Fruit fly (Drosophila melanogaster) whole organism, embryonic: Measurements from ENCODE around the gene CG5793.

Source experiments
- Bgb ChIP-seq: fragments of 200-800 bp; sonication (Bioruptor generic); IDR thresholded peaks from 2 replicates; pipeline ENCODE4 v1.3.6; 2022; ENCODE audit warnings: missing biosample characterization, missing genetic modification characterization; ENCODE audit not compliant: partially characterized antibody
- C15 ChIP-seq: fragments of 200-800 bp; sonication (Bioruptor generic); IDR thresholded peaks from 3 replicates; pipeline ENCODE4 v1.3.6; 2022; ENCODE audit warnings: missing biosample characterization, missing genetic modification characterization
- CG10267 ChIP-seq: fragments of 200-800 bp; sonication (Bioruptor generic); optimal IDR thresholded peaks from 2 replicates; lab custom pipeline; 2018; ENCODE audit warnings: missing biosample characterization, mild to moderate bottlenecking, missing genetic modification characterization, moderate library complexity
- CG1233 ChIP-seq: fragments of 200-800 bp; sonication (Bioruptor generic); optimal IDR thresholded peaks from 4 replicates; lab custom pipeline; 2018; ENCODE audit warnings: missing biosample characterization, mild to moderate bottlenecking, missing genetic modification characterization
- CG13287 ChIP-seq: fragments of 200-800 bp; sonication (Bioruptor generic); IDR thresholded peaks from 2 replicates; pipeline ENCODE4 v1.3.6; 2022; ENCODE audit warnings: missing biosample characterization, missing genetic modification characterization; ENCODE audit not compliant: partially characterized antibody
- CG14710 ChIP-seq: fragments of 200-800 bp; sonication (Bioruptor generic); optimal IDR thresholded peaks from 3 replicates; lab custom pipeline; 2019; ENCODE audit warnings: missing biosample characterization, mild to moderate bottlenecking, missing genetic modification characterization, moderate library complexity
- CG17186 ChIP-seq: fragments of 200-800 bp; sonication (Bioruptor generic); optimal IDR thresholded peaks from 3 replicates; lab custom pipeline; 2017; ENCODE audit warnings: missing biosample characterization, missing genetic modification reagents, missing genetic modification characterization
- CG17829 ChIP-seq: fragments of 200-800 bp; optimal IDR thresholded peaks from 2 replicates; lab custom pipeline; 2019; ENCODE audit warnings: missing biosample characterization, mild to moderate bottlenecking, missing genetic modification characterization, moderate library complexity
- CG1792 ChIP-seq: fragments of 200-800 bp; sonication (Bioruptor generic); optimal IDR thresholded peaks from 2 replicates; lab custom pipeline; 2016; ENCODE audit warnings: missing biosample characterization, missing genetic modification characterization
- CG2712 ChIP-seq: fragments of 200-800 bp; optimal IDR thresholded peaks from 3 replicates; lab custom pipeline; 2019; ENCODE audit warnings: missing biosample characterization, mild to moderate bottlenecking, missing genetic modification characterization, moderate library complexity
- CG31224 ChIP-seq: fragments of 200-800 bp; sonication (Bioruptor generic); IDR thresholded peaks from 2 replicates; pipeline ENCODE4 v1.3.6; 2022; ENCODE audit warnings: missing biosample characterization, missing genetic modification characterization
- CG3847 ChIP-seq: fragments of 200-800 bp; sonication (Bioruptor generic); IDR thresholded peaks from 2 replicates; pipeline ENCODE4 v1.3.6; 2022; ENCODE audit warnings: missing biosample characterization, missing genetic modification characterization
- CG4424 ChIP-seq: fragments of 200-800 bp; sonication (Bioruptor generic); optimal IDR thresholded peaks from 3 replicates; lab custom pipeline; 2016; ENCODE audit warnings: missing biosample characterization, missing genetic modification characterization
- CG5245 ChIP-seq: fragments of 200-800 bp; sonication (Bioruptor generic); optimal IDR thresholded peaks from 3 replicates; lab custom pipeline; 2016; ENCODE audit warnings: missing biosample characterization, missing genetic modification characterization
- CG7271 ChIP-seq: fragments of 200-800 bp; sonication (Bioruptor generic); optimal IDR thresholded peaks from 2 replicates; lab custom pipeline; 2018; ENCODE audit warnings: missing biosample characterization, mild to moderate bottlenecking, missing genetic modification characterization, moderate library complexity
- CG7357 ChIP-seq: fragments of 200-800 bp; sonication (Bioruptor generic); IDR thresholded peaks from 3 replicates; pipeline ENCODE4 v1.3.6; 2022; ENCODE audit warnings: missing biosample characterization, missing genetic modification characterization
- CG8089 ChIP-seq: fragments of 200-800 bp; sonication (Bioruptor generic); optimal IDR thresholded peaks from 3 replicates; lab custom pipeline; 2016; ENCODE audit warnings: missing biosample characterization, missing genetic modification characterization
- CG8478 ChIP-seq: fragments of >200 bp; optimal IDR thresholded peaks from 2 replicates; lab custom pipeline; 2018
- CG8944 ChIP-seq: fragments of 200-800 bp; sonication (Bioruptor generic); optimal IDR thresholded peaks from 3 replicates; lab custom pipeline; 2016; ENCODE audit warnings: missing biosample characterization, missing genetic modification characterization
- CG9797 ChIP-seq: fragments of 200-800 bp; sonication (Bioruptor generic); optimal IDR thresholded peaks from 3 replicates; lab custom pipeline; 2018; ENCODE audit warnings: missing biosample characterization, mild to moderate bottlenecking, missing genetic modification characterization
- CHES-1-like ChIP-seq: fragments of 200-800 bp; sonication (Bioruptor generic); optimal IDR thresholded peaks from 2 replicates; lab custom pipeline; 2016; ENCODE audit warnings: missing biosample characterization, missing genetic modification characterization
- CTCF ChIP-seq: fragments of 200-800 bp; sonication (Bioruptor generic); optimal IDR thresholded peaks from 2 replicates; lab custom pipeline; 2017; ENCODE audit warnings: missing biosample characterization, mild to moderate bottlenecking, missing genetic modification characterization, moderate library complexity
- Deaf1 ChIP-seq: fragments of 200-800 bp; optimal IDR thresholded peaks from 3 replicates; lab custom pipeline; 2019; ENCODE audit warnings: missing biosample characterization, mild to moderate bottlenecking, missing genetic modification characterization, moderate library complexity
- Elba2 ChIP-seq: fragments of 200-800 bp; sonication (Bioruptor generic); optimal IDR thresholded peaks from 3 replicates; lab custom pipeline; 2016; ENCODE audit warnings: missing biosample characterization, missing genetic modification characterization
- H2.0 ChIP-seq: fragments of 200-800 bp; sonication (Bioruptor generic); IDR thresholded peaks from 2 replicates; pipeline ENCODE4 v1.3.6; 2022; ENCODE audit warnings: missing biosample characterization, missing genetic modification characterization
- Kr ChIP-seq: fragments of 200-800 bp; sonication (Bioruptor generic); optimal IDR thresholded peaks from 2 replicates; lab custom pipeline; 2017; ENCODE audit warnings: missing biosample characterization, mild to moderate bottlenecking, missing genetic modification characterization
- Lim3 ChIP-seq: fragments of 200-800 bp; sonication (Bioruptor generic); IDR thresholded peaks from 2 replicates; pipeline ENCODE4 v1.3.6; 2022; ENCODE audit warnings: missing biosample characterization, missing genetic modification characterization
- MBD-R2 ChIP-seq: fragments of 200-800 bp; sonication (Bioruptor generic); IDR thresholded peaks from 2 replicates; pipeline ENCODE4 v1.3.6; 2022; ENCODE audit warnings: missing biosample characterization, missing genetic modification characterization
- Myb ChIP-seq: fragments of 200-800 bp; sonication (Bioruptor generic); optimal IDR thresholded peaks from 2 replicates; lab custom pipeline; 2016; ENCODE audit warnings: missing biosample characterization, missing genetic modification characterization
- NC2β ChIP-seq: fragments of 200-800 bp; sonication (Bioruptor generic); optimal IDR thresholded peaks from 2 replicates; lab custom pipeline; 2016; ENCODE audit warnings: missing biosample characterization, missing genetic modification characterization
- Sry-δ ChIP-seq: fragments of 200-800 bp; sonication (Bioruptor generic); optimal IDR thresholded peaks from 2 replicates; lab custom pipeline; 2016; ENCODE audit warnings: missing biosample characterization, missing genetic modification characterization
- YL-1 ChIP-seq: fragments of 200-800 bp; sonication (Bioruptor generic); optimal IDR thresholded peaks from 3 replicates; lab custom pipeline; 2017; ENCODE audit warnings: missing biosample characterization, mild to moderate bottlenecking, missing genetic modification characterization
- ap ChIP-seq: fragments of 200-800 bp; sonication (Bioruptor generic); IDR thresholded peaks from 2 replicates; pipeline ENCODE4 v1.3.6; 2022; ENCODE audit warnings: missing biosample characterization, missing genetic modification characterization
- az2 ChIP-seq: fragments of 200-800 bp; sonication (Bioruptor generic); optimal IDR thresholded peaks from 3 replicates; lab custom pipeline; 2016; ENCODE audit warnings: missing biosample characterization, missing genetic modification characterization
- bigmax ChIP-seq: fragments of 200-800 bp; sonication (Bioruptor generic); optimal IDR thresholded peaks from 2 replicates; lab custom pipeline; 2018; ENCODE audit warnings: missing biosample characterization, mild to moderate bottlenecking, missing genetic modification characterization
- chif ChIP-seq, 2 experiments: fragments of 200-800 bp; sonication (Bioruptor generic); optimal IDR thresholded peaks; 3 replicates each; lab custom pipeline; 2016; ENCODE audit warnings: missing biosample characterization in 2 of 2, missing genetic modification characterization in 2 of 2
- croc ChIP-seq: fragments of 200-800 bp; sonication (Bioruptor generic); conservative IDR thresholded peaks from 3 replicates; pipeline ENCODE4 v1.3.6; 2022; ENCODE audit warnings: missing biosample characterization, missing genetic modification characterization
- crol ChIP-seq: fragments of 200-800 bp; sonication (Bioruptor generic); IDR thresholded peaks from 2 replicates; pipeline ENCODE4 v1.3.6; 2022; ENCODE audit warnings: missing biosample characterization, missing genetic modification characterization
- exex ChIP-seq: fragments of 200-800 bp; sonication (Bioruptor generic); optimal IDR thresholded peaks from 4 replicates; lab custom pipeline; 2018; ENCODE audit warnings: missing biosample characterization, mild to moderate bottlenecking, missing genetic modification characterization, moderate library complexity
- fd102C ChIP-seq: fragments of 200-800 bp; sonication (Bioruptor generic); optimal IDR thresholded peaks from 2 replicates; lab custom pipeline; 2018; ENCODE audit warnings: missing biosample characterization, mild to moderate bottlenecking, missing genetic modification characterization, moderate library complexity
- fru ChIP-seq: fragments of >200 bp; optimal IDR thresholded peaks from 2 replicates; lab custom pipeline; 2017
- gfzf ChIP-seq: fragments of 200-800 bp; sonication (Bioruptor generic); optimal IDR thresholded peaks from 2 replicates; lab custom pipeline; 2016; ENCODE audit warnings: missing biosample characterization, mild to moderate bottlenecking, missing genetic modification characterization, moderate library complexity
- hkb ChIP-seq, 2 experiments: fragments of 200-800 bp in 1 of 2; fragments of >200 bp in 1 of 2; sonication (Bioruptor generic) in 1 of 2; IDR thresholded peaks in 1 of 2; optimal IDR thresholded peaks in 1 of 2; 2 replicates each; pipeline versions ENCODE4 v1.3.6 to Lab custom; 2017 to 2022; ENCODE audit warnings: missing biosample characterization in 1 of 2, missing genetic modification characterization in 1 of 2
- hth ChIP-seq: fragments of >200 bp; optimal IDR thresholded peaks from 2 replicates; lab custom pipeline; 2017; ENCODE audit warnings: inconsistent platforms
- ind ChIP-seq: fragments of 200-800 bp; sonication (Bioruptor generic); optimal IDR thresholded peaks from 3 replicates; lab custom pipeline; 2016; ENCODE audit warnings: missing biosample characterization, missing genetic modification characterization
- inv ChIP-seq: fragments of 200-800 bp; sonication (Bioruptor generic); IDR thresholded peaks from 2 replicates; pipeline ENCODE4 v1.3.6; 2022; ENCODE audit warnings: missing biosample characterization, missing genetic modification characterization; ENCODE audit not compliant: partially characterized antibody
- peb ChIP-seq: fragments of 200-800 bp; sonication (Bioruptor generic); IDR thresholded peaks from 2 replicates; pipeline ENCODE4 v1.3.6; 2022; ENCODE audit warnings: missing biosample characterization, missing genetic modification characterization
- sob ChIP-seq: fragments of 200-800 bp; sonication (Bioruptor generic); IDR thresholded peaks from 2 replicates; pipeline ENCODE4 v1.3.6; 2022; ENCODE audit warnings: missing biosample characterization, missing genetic modification characterization
- sqz ChIP-seq: fragments of 200-800 bp; sonication (Bioruptor generic); optimal IDR thresholded peaks from 3 replicates; lab custom pipeline; 2018; ENCODE audit warnings: missing biosample characterization, mild to moderate bottlenecking, missing genetic modification characterization
- toy ChIP-seq: fragments of 200-800 bp; sonication (Bioruptor generic); IDR thresholded peaks from 2 replicates; pipeline ENCODE4 v1.3.6; 2022; ENCODE audit warnings: missing biosample characterization, missing genetic modification characterization
- ttk ChIP-seq: fragments of 200-800 bp; sonication (Bioruptor generic); IDR thresholded peaks from 2 replicates; pipeline ENCODE4 v2.1.2; 2022; ENCODE audit warnings: missing biosample characterization, missing genetic modification characterization
- vvl ChIP-seq: fragments of 200-800 bp; sonication (Bioruptor generic); IDR thresholded peaks from 2 replicates; pipeline ENCODE4 v1.3.6; 2022; ENCODE audit warnings: missing biosample characterization, missing genetic modification characterization

Gene CG5793

DNA sequence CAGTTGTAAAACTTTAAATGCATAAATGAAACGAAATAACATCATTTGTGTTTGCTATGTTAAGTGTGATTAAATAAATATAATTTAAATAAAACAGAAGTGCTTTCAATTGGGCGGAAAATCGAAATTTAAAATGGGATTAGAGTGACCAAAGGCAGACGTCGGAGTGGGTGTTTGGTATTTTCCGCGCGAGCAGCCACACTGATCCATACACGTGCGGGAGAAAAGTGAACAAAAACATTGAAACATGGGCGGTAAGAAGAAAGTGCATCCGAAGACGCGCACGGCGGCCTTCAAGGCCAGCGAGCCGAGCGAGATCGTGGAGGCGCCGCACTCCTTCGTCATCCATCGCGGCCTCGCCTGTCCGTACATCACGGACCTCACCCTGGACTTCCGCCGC is 11.3 kb upstream of the CG5793 start, which contains the start of gene ppan (continued):
- TF ChIP-seq CG17829 (tag; lab: Kevin White, UChicago): peak; percentile 11
- peak; percentile 82 for TF ChIP-seq MBD-R2
- peak; percentile 41 for TF ChIP-seq CTCF (GFP tag; lab: Kevin White, UChicago)
- peak; percentile 53 for TF ChIP-seq Bgb (GFP tag; lab: Robert Waterston, UW)
- TF ChIP-seq NC2β (GFP tag; lab: Kevin White, UChicago): peak; percentile 2
- no peak for TF ChIP-seq CG8089 (GFP tag; lab: Kevin White, UChicago)
- no peak for TF ChIP-seq peb
- TF ChIP-seq CHES-1-like (GFP tag; lab: Kevin White, UChicago): no peak
- TF ChIP-seq CG14710: peak; percentile 42
- TF ChIP-seq CG1792: no peak
- TF ChIP-seq Sry-δ (GFP tag; lab: Kevin White, UChicago): peak; percentile 20
- no peak for TF ChIP-seq hkb (optimal IDR thresholded peaks at IDR 0.05; lab: Kevin White, UChicago)
- no peak for TF ChIP-seq hkb (GFP tag; IDR thresholded peaks at IDR 0.05; lab: Robert Waterston, UW)
- TF ChIP-seq croc: no peak
- TF ChIP-seq CG17186 (GFP tag; lab: Kevin White, UChicago): peak; percentile 46
- TF ChIP-seq CG9797: peak; percentile 87
- TF ChIP-seq fru (lab: Kevin White, UChicago): no peak
- 0 out of 2 replicates have a peak, but pooled peaks have one; percentile 8 for TF ChIP-seq vvl (GFP tag; lab: Robert Waterston, UW)
- peak; percentile 84 for TF ChIP-seq YL-1 (GFP tag; lab: Kevin White, UChicago)
- peak; percentile 8 for TF ChIP-seq CG2712 (tag; lab: Kevin White, UChicago)
- TF ChIP-seq bigmax (GFP tag; lab: Kevin White, UChicago): no peak
- peak; percentile 85 for TF ChIP-seq gfzf (GFP tag; lab: Kevin White, UChicago)

DNA sequence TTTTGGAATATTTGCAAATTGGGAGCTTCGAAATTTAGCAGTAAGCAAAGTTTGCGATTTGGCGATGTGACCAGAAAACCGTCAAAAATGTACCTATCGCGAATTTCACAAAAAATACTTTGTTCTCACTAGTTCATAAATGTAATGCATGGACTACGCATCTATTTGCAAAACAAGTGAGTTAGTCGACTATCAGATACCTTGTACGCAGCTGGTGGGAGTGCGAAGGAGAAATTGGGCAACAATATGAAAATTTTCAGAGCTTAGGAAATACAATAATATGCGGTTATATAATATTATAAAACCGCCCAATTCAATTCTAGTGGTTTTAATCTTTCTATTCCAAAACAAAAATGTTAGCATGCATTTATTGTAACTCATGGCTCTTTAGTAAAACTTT is 8.6 kb upstream of the CG5793 start, which contains the start of gene Bdbt:
Gene Bdbt (minus strand): TSS at position 73 of the 400 bp plus-strand sequence.
- peak; percentile 3 for TF ChIP-seq CG4424 (GFP tag; lab: Kevin White, UChicago)
- no peak for TF ChIP-seq CG17829 (tag; lab: Kevin White, UChicago)
- TF ChIP-seq CG13287 (GFP tag; lab: Robert Waterston, UW): peak; percentile 79
- TF ChIP-seq az2: no peak
- no peak for TF ChIP-seq CG8478 (lab: Kevin White, UChicago)
- peak; percentile 21 for TF ChIP-seq CG1233 (GFP tag; lab: Kevin White, UChicago)
- no peak for TF ChIP-seq fd102C (GFP tag; lab: Kevin White, UChicago)
- peak; percentile 7 for TF ChIP-seq Myb (GFP tag; lab: Kevin White, UChicago)
- TF ChIP-seq ind: peak; percentile 41
- TF ChIP-seq CG7357 (GFP tag; lab: Robert Waterston, UW): peak; percentile 91
- TF ChIP-seq CG31224 (GFP tag; lab: Robert Waterston, UW): no peak
- TF ChIP-seq CG10267 (tag; lab: Kevin White, UChicago): peak; percentile 7
- TF ChIP-seq Bgb (GFP tag; lab: Robert Waterston, UW): peak; percentile 93
- no peak for TF ChIP-seq Deaf1
- peak; percentile 59; the same call in 1 of the 2 replicates for TF ChIP-seq sob (GFP tag; lab: Robert Waterston, UW)
- TF ChIP-seq CG7271 (tag; lab: Kevin White, UChicago): no peak
- peak; percentile 77 for TF ChIP-seq inv
- TF ChIP-seq CG5245 (GFP tag; lab: Kevin White, UChicago): no peak
- TF ChIP-seq exex: no peak
- no peak for TF ChIP-seq hth (lab: Kevin White, UChicago)
- no peak for TF ChIP-seq Lim3 (GFP tag; lab: Robert Waterston, UW)
- TF ChIP-seq CG3847 (GFP tag; lab: Robert Waterston, UW): peak; percentile 52
- peak; percentile 6 for TF ChIP-seq CG8944 (GFP tag; lab: Kevin White, UChicago)
- peak; percentile 40 for TF ChIP-seq Elba2 (GFP tag; lab: Kevin White, UChicago)
- no peak for TF ChIP-seq toy (GFP tag; lab: Robert Waterston, UW)
- peak; percentile 11; the same call in 1 of the 2 replicates for TF ChIP-seq H2.0 (GFP tag; lab: Robert Waterston, UW)
- TF ChIP-seq C15 (GFP tag; lab: Robert Waterston, UW): no peak
- 0 out of 2 replicates have a peak, but pooled peaks have one; percentile 21 for TF ChIP-seq ap (GFP tag; lab: Robert Waterston, UW)
- TF ChIP-seq chif (GFP tag; optimal IDR thresholded peaks at IDR 0.05; lab: Kevin White, UChicago): peak in 1 of 2 experiments; percentile 25
- no peak for TF ChIP-seq Kr
- TF ChIP-seq ttk (GFP tag; lab: Robert Waterston, UW): no peak
- TF ChIP-seq gfzf (GFP tag; lab: Kevin White, UChicago): peak; percentile 81
- TF ChIP-seq crol (GFP tag; lab: Robert Waterston, UW): no peak
- no peak for TF ChIP-seq sqz
